Fruit fly (Drosophila melanogaster): ENCODE results near the gene mdy.

Gene mdy

DNA sequence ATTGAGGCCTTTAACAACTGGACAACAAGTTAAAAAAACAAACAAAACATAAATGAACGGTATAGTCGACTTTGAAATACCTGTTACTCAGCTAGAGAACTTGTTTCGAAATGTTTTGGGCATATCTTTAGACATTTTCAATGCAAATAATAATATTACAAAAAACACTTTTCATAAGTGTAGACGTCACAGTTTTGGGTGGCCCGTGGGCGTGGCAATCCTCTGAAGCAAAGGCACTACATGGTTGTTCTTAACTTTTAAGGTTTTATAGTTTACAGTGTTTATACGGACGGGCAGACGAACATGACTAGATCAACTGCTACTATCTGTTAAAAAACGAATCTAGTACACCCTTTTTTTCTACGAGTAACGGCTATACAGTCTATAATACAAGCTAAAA, 26.0 kb downstream of the mdy start:
- TF ChIP-seq CG32006 (GFP tag; optimal IDR thresholded peaks at IDR 0.05) (peak; percentile 66), ss (GFP tag; optimal IDR thresholded peaks at IDR 0.05) (no peak), pdm3 (GFP tag; optimal IDR thresholded peaks at IDR 0.05) (peak; percentile 54), esn (GFP tag; optimal IDR thresholded peaks at IDR 0.05) (peak; percentile 70), eg (GFP tag; IDR thresholded peaks at IDR 0.05) (no peak), CG6163 (GFP tag; IDR thresholded peaks at IDR 0.05) (no peak), svp (GFP tag) (peak; percentile 74), fkh (GFP tag; optimal IDR thresholded peaks at IDR 0.05) (no peak), OdsH (GFP tag; optimal IDR thresholded peaks at IDR 0.05) (peak; percentile 11), CG10631 (GFP tag; optimal IDR thresholded peaks at IDR 0.05) (peak; percentile 49), CG11902 (GFP tag; optimal IDR thresholded peaks at IDR 0.05) (peak; percentile 17), CG3032 (tag; optimal IDR thresholded peaks at IDR 0.05) (no peak), CG11762 (GFP tag; optimal IDR thresholded peaks at IDR 0.05; ENCODE audit: insufficient read depth) (no peak), fd85E (GFP tag; optimal IDR thresholded peaks at IDR 0.05) (no peak), cyc (GFP tag; optimal IDR thresholded peaks at IDR 0.05) (peak; percentile 11), Blimp-1 (GFP tag; optimal IDR thresholded peaks at IDR 0.05) (no peak), CG1621 (tag; optimal IDR thresholded peaks at IDR 0.05) (no peak), acj6 (GFP tag; optimal IDR thresholded peaks at IDR 0.05) (peak; percentile 44), Ets21C (GFP tag; optimal IDR thresholded peaks at IDR 0.05) (peak; percentile 23), Lpt (GFP tag; optimal IDR thresholded peaks at IDR 0.05) (no peak), vri (GFP tag; optimal IDR thresholded peaks at IDR 0.05) (no peak), lz (GFP tag; optimal IDR thresholded peaks at IDR 0.05) (peak; percentile 46), Hr38 (GFP tag; optimal IDR thresholded peaks at IDR 0.05) (no peak), CG9139 (GFP tag; optimal IDR thresholded peaks at IDR 0.05) (no peak), CG34406 (GFP tag; optimal IDR thresholded peaks at IDR 0.05) (peak; percentile 42), Eip75B (GFP tag; optimal IDR thresholded peaks at IDR 0.05) (peak; percentile 44), CG6854 (GFP tag; optimal IDR thresholded peaks at IDR 0.05) (no peak), Met (GFP tag; optimal IDR thresholded peaks at IDR 0.05) (peak; percentile 59), CG6792 (GFP tag; optimal IDR thresholded peaks at IDR 0.05) (peak; percentile 21), dsx (GFP tag; optimal IDR thresholded peaks at IDR 0.05; ENCODE audit: poor library complexity, severe bottlenecking) (no peak), CG8319 (GFP tag; optimal IDR thresholded peaks at IDR 0.05) (no peak), Eip78C (GFP tag) (peak; percentile 90), dac (GFP tag; optimal IDR thresholded peaks at IDR 0.05) (peak; percentile 23), Hr39 (GFP tag; optimal IDR thresholded peaks at IDR 0.05) (peak; percentile 52), CG16779 (tag; optimal IDR thresholded peaks at IDR 0.05) (no peak), CG11294 (GFP tag; IDR thresholded peaks at IDR 0.05) (no peak), Hr4 (GFP tag; optimal IDR thresholded peaks at IDR 0.05) (peak; percentile 57), Gug (GFP tag; IDR thresholded peaks at IDR 0.05) (no peak), Sox14 (GFP tag; optimal IDR thresholded peaks at IDR 0.05) (peak; percentile 33), CG6276 (GFP tag; optimal IDR thresholded peaks at IDR 0.05) (no peak), CG8119 (GFP tag; IDR thresholded peaks at IDR 0.05) (peak; percentile 35; the same call in 2 of the 3 replicates), Sox15 (GFP tag; optimal IDR thresholded peaks at IDR 0.05) (no peak), achi (GFP tag; optimal IDR thresholded peaks at IDR 0.05) (peak; percentile 42), fd59A (GFP tag; optimal IDR thresholded peaks at IDR 0.05) (no peak), Ets96B (tag; optimal IDR thresholded peaks at IDR 0.05) (no peak), CG15336 (GFP tag; IDR thresholded peaks at IDR 0.05) (no peak), CG3919 (GFP tag; optimal IDR thresholded peaks at IDR 0.05) (no peak), spab (GFP tag; optimal IDR thresholded peaks at IDR 0.05) (peak; percentile 10), CG8632 (GFP tag; optimal IDR thresholded peaks at IDR 0.05) (peak; percentile 25), Smox (GFP tag; optimal IDR thresholded peaks at IDR 0.05) (peak; percentile 41), Sox102F (GFP tag; optimal IDR thresholded peaks at IDR 0.05) (peak; percentile 60), net (GFP tag; optimal IDR thresholded peaks at IDR 0.05) (peak; percentile 29), topi (GFP tag; optimal IDR thresholded peaks at IDR 0.05) (peak; percentile 47)

All from whole organism, prepupa.